Fruit fly (Drosophila melanogaster) whole organism, pupa: ENCODE results near the gene Rbp.

Source experiments
- CG10348 ChIP-seq: fragments of 200-800 bp; sonication (Bioruptor generic); IDR thresholded peaks from 2 replicates; pipeline ENCODE4 v1.3.6; 2022; ENCODE audit warnings: missing biosample characterization, missing genetic modification characterization
- CG13204 ChIP-seq: fragments of 200-800 bp; sonication (Bioruptor generic); optimal IDR thresholded peaks from 2 replicates; lab custom pipeline; 2018; ENCODE audit warnings: missing biosample characterization, mild to moderate bottlenecking, missing genetic modification characterization, moderate library complexity
- CG15710 ChIP-seq: fragments of 200-800 bp; sonication (Bioruptor generic); optimal IDR thresholded peaks from 2 replicates; lab custom pipeline; 2018; ENCODE audit warnings: missing biosample characterization, mild to moderate bottlenecking, missing genetic modification characterization, moderate library complexity
- CG17806 ChIP-seq: fragments of 200-800 bp; sonication (Bioruptor generic); optimal IDR thresholded peaks from 2 replicates; lab custom pipeline; 2018; ENCODE audit warnings: missing biosample characterization, mild to moderate bottlenecking, missing genetic modification characterization, moderate library complexity
- CG34367 ChIP-seq: fragments of 200-800 bp; sonication (Bioruptor generic); optimal IDR thresholded peaks from 2 replicates; lab custom pipeline; 2018; ENCODE audit warnings: missing biosample characterization, mild to moderate bottlenecking, missing genetic modification characterization
- EcR ChIP-seq: fragments of 200-800 bp; sonication (Bioruptor generic); optimal IDR thresholded peaks from 3 replicates; lab custom pipeline; 2019; ENCODE audit warnings: missing biosample characterization, missing genetic modification characterization, mild to moderate bottlenecking, moderate library complexity, missing genetic modification reagents
- Pif1B ChIP-seq: fragments of 200-800 bp; sonication (Bioruptor generic); optimal IDR thresholded peaks from 3 replicates; lab custom pipeline; 2016; ENCODE audit warnings: missing biosample characterization, missing genetic modification characterization
- Snoo ChIP-seq: fragments of 200-800 bp; sonication (Bioruptor generic); optimal IDR thresholded peaks from 3 replicates; lab custom pipeline; 2017; ENCODE audit warnings: missing biosample characterization, mild to moderate bottlenecking, missing genetic modification characterization, inconsistent platforms
- fd96Ca ChIP-seq: fragments of 200-800 bp; sonication (Bioruptor generic); IDR thresholded peaks from 3 replicates; pipeline ENCODE4 v1.3.6; 2022; ENCODE audit warnings: missing biosample characterization, missing genetic modification characterization

- TF ChIP-seq Snoo (tag; lab: Kevin White, UChicago) = peak; percentile 28
- TF ChIP-seq CG15710 = peak; percentile 39
- TF ChIP-seq EcR (GFP tag; lab: Kevin White, UChicago) = peak; percentile 9
- no peak for TF ChIP-seq Pif1B
- no peak for TF ChIP-seq fd96Ca (GFP tag; lab: Robert Waterston, UW)
- no peak for TF ChIP-seq CG10348 (GFP tag; lab: Robert Waterston, UW)
- no peak for TF ChIP-seq CG13204
- TF ChIP-seq CG34367 (tag; lab: Kevin White, UChicago) = no peak
- peak; percentile 15 for TF ChIP-seq CG17806 (tag; lab: Kevin White, UChicago)
Measured at dm6 chr3R:15350993-15351426, 23.4 kb upstream of the Rbp start, which contains the start of the genes Trs33 and Tmtc4.
